Worm (Caenorhabditis elegans) whole organism, late embryonic: ENCODE data around the gene K11G9.5.

ENCODE experiments used
- F13H6.1 ChIP-seq: sonication (generic microtip); optimal IDR thresholded peaks from 2 replicates; lab custom pipeline; 2016; ENCODE audit warnings: missing genetic modification characterization, missing compliant biosample characterization
- ahr-1 ChIP-seq: sonication (generic microtip); optimal IDR thresholded peaks from 2 replicates; lab custom pipeline; 2016; ENCODE audit warnings: missing genetic modification characterization, missing compliant biosample characterization
- ama-1 ChIP-seq: fragments of 150-350 bp; optimal IDR thresholded peaks from 2 replicates; lab custom pipeline; 2014
- ceh-22 ChIP-seq: sonication (generic microtip); optimal IDR thresholded peaks from 2 replicates; lab custom pipeline; 2017; ENCODE audit warnings: missing biosample characterization, missing genetic modification characterization
- ceh-31 ChIP-seq: sonication (generic microtip); optimal IDR thresholded peaks from 2 replicates; lab custom pipeline; 2016; ENCODE audit warnings: missing genetic modification characterization, missing compliant biosample characterization
- ceh-34 ChIP-seq: sonication (generic microtip); optimal IDR thresholded peaks from 2 replicates; lab custom pipeline; 2016; ENCODE audit warnings: mild to moderate bottlenecking, missing genetic modification characterization, missing compliant biosample characterization
- ceh-45 ChIP-seq: fragments of 200-800 bp; sonication (Bioruptor generic); IDR thresholded peaks from 2 replicates; pipeline ENCODE4 v1.3.6; 2022; ENCODE audit warnings: missing genetic modification reagents, missing genetic modification characterization, missing compliant biosample characterization
- che-1 ChIP-seq: sonication (generic microtip); optimal IDR thresholded peaks from 2 replicates; lab custom pipeline; 2016; ENCODE audit warnings: mild to moderate bottlenecking, missing genetic modification characterization, missing compliant biosample characterization
- dmd-4 ChIP-seq: sonication (generic microtip); optimal IDR thresholded peaks from 2 replicates; lab custom pipeline; 2016; ENCODE audit warnings: borderline replicate concordance, missing genetic modification characterization, missing compliant biosample characterization
- elt-2 ChIP-seq: sonication (generic microtip); optimal IDR thresholded peaks from 2 replicates; lab custom pipeline; 2016; ENCODE audit warnings: missing genetic modification reagents, missing genetic modification characterization, missing compliant biosample characterization
- elt-4 ChIP-seq: sonication (generic microtip); optimal IDR thresholded peaks from 2 replicates; lab custom pipeline; 2016; ENCODE audit warnings: missing genetic modification characterization, missing compliant biosample characterization
- fax-1 ChIP-seq: sonication (generic microtip); optimal IDR thresholded peaks from 2 replicates; lab custom pipeline; 2016; ENCODE audit warnings: missing genotype, missing genetic modification characterization, missing compliant biosample characterization
- hlh-15 ChIP-seq: sonication (generic microtip); optimal IDR thresholded peaks from 2 replicates; lab custom pipeline; 2016; ENCODE audit warnings: missing genetic modification characterization, missing compliant biosample characterization
- hlh-30 ChIP-seq: sonication (generic microtip); optimal IDR thresholded peaks from 2 replicates; lab custom pipeline; 2017; ENCODE audit warnings: antibody characterized with exemption, missing genetic modification characterization, missing compliant biosample characterization; ENCODE audit not compliant: insufficient read depth
- hlh-6 ChIP-seq: sonication (generic microtip); optimal IDR thresholded peaks from 2 replicates; lab custom pipeline; 2016; ENCODE audit warnings: missing genotype, missing genetic modification characterization, missing compliant biosample characterization
- hlh-8 ChIP-seq: sonication (generic microtip); optimal IDR thresholded peaks from 2 replicates; lab custom pipeline; 2016; ENCODE audit warnings: missing genotype, missing genetic modification characterization, missing compliant biosample characterization
- madf-2 ChIP-seq: sonication (generic microtip); optimal IDR thresholded peaks from 2 replicates; lab custom pipeline; 2017; ENCODE audit warnings: missing genetic modification characterization, missing compliant biosample characterization
- mec-3 ChIP-seq: sonication (generic microtip); optimal IDR thresholded peaks from 2 replicates; lab custom pipeline; 2016; ENCODE audit warnings: borderline replicate concordance, missing genetic modification characterization, missing compliant biosample characterization
- nhr-11 ChIP-seq: fragments of 150-350 bp; optimal IDR thresholded peaks from 2 replicates; lab custom pipeline; 2014; ENCODE audit warnings: missing biosample characterization, missing genetic modification characterization
- nhr-232 ChIP-seq: sonication (generic microtip); optimal IDR thresholded peaks from 2 replicates; lab custom pipeline; 2016; ENCODE audit warnings: missing genetic modification characterization, missing compliant biosample characterization
- odd-2 ChIP-seq: sonication (generic microtip); optimal IDR thresholded peaks from 2 replicates; lab custom pipeline; 2017; ENCODE audit warnings: antibody characterized with exemption, mild to moderate bottlenecking, missing genetic modification characterization, missing compliant biosample characterization
- pat-9 ChIP-seq: fragments of 200-800 bp; sonication (Bioruptor generic); optimal IDR thresholded peaks from 2 replicates; lab custom pipeline; 2018; ENCODE audit warnings: mild to moderate bottlenecking, missing genetic modification characterization, moderate library complexity, missing compliant biosample characterization
- pha-2 ChIP-seq: sonication (generic microtip); optimal IDR thresholded peaks from 2 replicates; lab custom pipeline; 2017; ENCODE audit warnings: mild to moderate bottlenecking, missing genetic modification characterization, missing compliant biosample characterization
- pqm-1 ChIP-seq: sonication (generic microtip); optimal IDR thresholded peaks from 2 replicates; lab custom pipeline; 2016; ENCODE audit warnings: missing genetic modification characterization, missing compliant biosample characterization
- ref-2 ChIP-seq: sonication (generic microtip); optimal IDR thresholded peaks from 2 replicates; lab custom pipeline; 2016; ENCODE audit warnings: missing genetic modification characterization, missing compliant biosample characterization
- sox-2 ChIP-seq: fragments of 200-800 bp; sonication (Bioruptor generic); IDR thresholded peaks from 2 replicates; pipeline ENCODE4 v1.3.6; 2022; ENCODE audit warnings: missing genetic modification reagents, missing genetic modification characterization, missing compliant biosample characterization
- sox-4 ChIP-seq: sonication (generic microtip); optimal IDR thresholded peaks from 2 replicates; lab custom pipeline; 2017; ENCODE audit warnings: mild to moderate bottlenecking, missing genetic modification characterization, inconsistent platforms, missing compliant biosample characterization
- ttx-3 ChIP-seq: sonication (generic microtip); optimal IDR thresholded peaks from 2 replicates; lab custom pipeline; 2016; ENCODE audit warnings: missing genetic modification reagents, missing genetic modification characterization, missing compliant biosample characterization
- unc-42 ChIP-seq: sonication (generic microtip); optimal IDR thresholded peaks from 2 replicates; lab custom pipeline; 2016; ENCODE audit warnings: missing genotype, missing genetic modification characterization, missing compliant biosample characterization
- unc-55 ChIP-seq: sonication (generic microtip); optimal IDR thresholded peaks from 2 replicates; lab custom pipeline; 2017; ENCODE audit warnings: missing biosample characterization, missing genetic modification reagents, missing genetic modification characterization
- unc-86 ChIP-seq: sonication (generic microtip); optimal IDR thresholded peaks from 2 replicates; lab custom pipeline; 2016; ENCODE audit warnings: missing genetic modification characterization, missing compliant biosample characterization
- ztf-16 ChIP-seq: sonication (generic microtip); optimal IDR thresholded peaks from 2 replicates; lab custom pipeline; 2017; ENCODE audit warnings: missing genetic modification characterization, missing compliant biosample characterization

The K11G9.5 gene

DNA sequence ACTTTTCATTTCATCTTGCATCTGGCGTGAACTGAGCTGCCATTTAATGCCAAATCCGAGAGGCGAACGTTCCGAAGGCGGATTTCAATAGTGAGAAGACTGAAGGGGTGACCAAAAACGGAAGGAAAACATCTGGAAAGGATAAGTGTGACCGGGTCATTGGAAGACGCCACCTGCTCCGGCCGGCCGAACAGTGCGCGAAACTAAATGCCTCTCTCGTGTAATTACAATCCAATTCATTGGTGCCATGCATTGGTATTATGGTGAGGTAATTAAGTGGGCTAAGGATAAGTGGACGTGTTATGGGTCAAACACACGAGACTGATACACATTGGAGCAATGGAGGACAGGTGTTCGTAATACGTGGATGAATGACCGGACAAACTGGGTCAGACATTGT is 3.8 kb downstream of the K11G9.5 start:
- TF ChIP-seq ref-2 (tag; lab: Kevin White, UChicago) (no peak), sox-4 (tag; lab: Kevin White, UChicago) (no peak), ceh-31 (tag; lab: Kevin White, UChicago) (peak; percentile 40), hlh-15 (tag; lab: Kevin White, UChicago) (no peak), unc-42 (peak; percentile 43), sox-2 (GFP tag; lab: Robert Waterston, UW) (peak; percentile 38)

- TF ChIP-seq ceh-22 (no peak), ttx-3 (tag; lab: Kevin White, UChicago) (no peak), madf-2 (no peak)
Observed at ce11 chrV:6683740-6684139, 4.6 kb downstream of the K11G9.5 start.

DNA sequence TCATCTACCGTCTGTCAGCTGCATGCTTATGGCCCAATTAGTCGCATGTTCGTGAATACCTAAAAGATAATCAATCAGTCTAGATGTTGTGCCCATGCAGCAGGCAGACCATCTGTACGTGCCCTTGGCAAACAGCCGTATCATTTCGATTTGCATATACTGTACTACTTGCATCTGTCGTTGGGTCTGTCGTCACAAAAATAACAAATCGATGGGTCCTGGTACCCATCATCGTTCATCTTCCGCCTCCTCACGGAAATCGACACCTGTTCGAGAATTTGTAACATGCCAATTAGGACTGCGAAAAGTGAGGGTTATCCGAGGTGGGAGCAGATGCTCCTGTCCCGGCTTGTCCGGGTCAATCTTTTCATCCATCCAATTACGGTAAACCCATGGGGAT is 5.0 kb downstream of the K11G9.5 start:
- TF ChIP-seq sox-2 (GFP tag; lab: Robert Waterston, UW) (no peak), ttx-3 (tag; lab: Kevin White, UChicago) (no peak), ahr-1 (tag; lab: Kevin White, UChicago) (no peak), unc-86 (tag; lab: Kevin White, UChicago) (no peak), unc-42 (no peak)
- TF ChIP-seq, all 69 proteins: peak for 0

DNA sequence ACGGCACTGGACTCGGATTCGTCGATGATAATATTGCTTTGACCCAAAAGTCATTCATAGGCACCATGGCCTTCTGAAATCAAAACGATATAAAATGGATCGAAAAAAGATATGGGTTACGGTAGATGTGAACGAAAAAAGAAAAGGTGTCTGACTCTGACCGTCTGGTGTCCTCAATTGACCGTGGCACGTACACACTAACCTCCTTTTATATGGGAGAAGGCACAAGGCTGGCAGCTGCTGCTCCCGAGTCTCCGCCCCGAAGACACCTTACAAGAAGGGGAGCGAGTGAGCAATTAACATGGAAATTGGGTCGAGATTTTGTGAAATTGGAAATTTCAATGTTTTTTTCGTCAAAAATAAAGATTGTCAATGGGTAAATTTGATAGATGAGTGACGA is 6.8 kb downstream of the K11G9.5 start, which contains the start of gene egl-46:
Gene egl-46 (minus strand): TSS at position 73 of the 400 bp plus-strand sequence.
- TF ChIP-seq ref-2 (tag; lab: Kevin White, UChicago) (no peak), hlh-8 (tag; lab: Kevin White, UChicago) (no peak), ceh-34 (tag; lab: Kevin White, UChicago) (no peak), sox-2 (GFP tag; lab: Robert Waterston, UW) (no peak), elt-4 (no peak), hlh-6 (no peak), ceh-45 (GFP tag; lab: Robert Waterston, UW) (no peak), hlh-30 (tag; lab: Kevin White, UChicago) (no peak), ama-1 (lab: Kevin White, UChicago) (no peak), pqm-1 (tag; lab: Kevin White, UChicago) (no peak), unc-55 (GFP tag; lab: Kevin White, UChicago) (no peak), ztf-16 (tag; lab: Kevin White, UChicago) (no peak)

- TF ChIP-seq hlh-30 (tag; lab: Kevin White, UChicago) (no peak), dmd-4 (tag; lab: Kevin White, UChicago) (no peak), fax-1 (tag; lab: Kevin White, UChicago) (no peak), pat-9 (tag; lab: Kevin White, UChicago) (no peak), nhr-11 (tag; lab: Kevin White, UChicago) (no peak)
Observed at ce11 chrV:6676158-6676849, 12.0 kb downstream of the K11G9.5 start, which contains the start of gene cest-34. cest-34 (plus strand) TSS chrV:6676799.

- no peak for TF ChIP-seq ama-1 (lab: Kevin White, UChicago)
- TF ChIP-seq pha-2: no peak
- no peak for TF ChIP-seq nhr-232 (tag; lab: Kevin White, UChicago)
- TF ChIP-seq elt-2: no peak
- TF ChIP-seq ceh-34 (tag; lab: Kevin White, UChicago): no peak
- no peak for TF ChIP-seq odd-2 (tag; lab: Kevin White, UChicago)
- no peak for TF ChIP-seq mec-3 (tag; lab: Kevin White, UChicago)
- no peak for TF ChIP-seq unc-55 (GFP tag; lab: Kevin White, UChicago)
- no peak for TF ChIP-seq F13H6.1 (tag; lab: Kevin White, UChicago)
- no peak for TF ChIP-seq che-1 (tag; lab: Kevin White, UChicago)
Observed at ce11 chrV:6673967-6674366, 14.3 kb downstream of the K11G9.5 start, which contains the start of gene cest-31. cest-31 (plus strand) TSS chrV:6674267.
